Worm (Caenorhabditis elegans) whole organism, young adult: ENCODE results near the gene F25B5.5.

Source experiments
- B0019.2 ChIP-seq: fragments of 200-800 bp; sonication (Bioruptor generic); conservative IDR thresholded peaks from 2 replicates; pipeline ENCODE4 v1.3.6; 2022; ENCODE audit warnings: missing genetic modification reagents, missing genetic modification characterization, missing compliant biosample characterization
- B0336.3 ChIP-seq: fragments of 200-800 bp; sonication (Bioruptor generic); IDR thresholded peaks from 2 replicates; pipeline ENCODE4 v1.3.6; 2022; ENCODE audit warnings: missing genetic modification characterization, missing compliant biosample characterization
- D2030.7 ChIP-seq: fragments of 200-800 bp; sonication (Bioruptor generic); IDR thresholded peaks from 2 replicates; pipeline ENCODE4 v1.3.6; 2022; ENCODE audit warnings: missing genetic modification reagents, missing genetic modification characterization, missing compliant biosample characterization
- F10E7.11 ChIP-seq: sonication (generic microtip); optimal IDR thresholded peaks from 2 replicates; lab custom pipeline; 2017; ENCODE audit warnings: mild to moderate bottlenecking, missing genetic modification characterization, moderate library complexity, missing compliant biosample characterization
- F22D6.2 ChIP-seq: sonication (generic microtip); optimal IDR thresholded peaks from 2 replicates; lab custom pipeline; 2016; ENCODE audit warnings: mild to moderate bottlenecking, missing genetic modification characterization, missing compliant biosample characterization
- F23B12.7 ChIP-seq: sonication (generic microtip); optimal IDR thresholded peaks from 2 replicates; lab custom pipeline; 2017; ENCODE audit warnings: missing genetic modification characterization, mild to moderate bottlenecking, missing compliant biosample characterization, antibody characterized with exemption, moderate library complexity; ENCODE audit not compliant: insufficient read depth
- F33H1.4 ChIP-seq: fragments of 200-800 bp; sonication (Bioruptor generic); IDR thresholded peaks from 2 replicates; pipeline ENCODE4 v1.3.6; 2022; ENCODE audit warnings: missing genetic modification reagents, missing genetic modification characterization, missing compliant biosample characterization
- F55B11.4 ChIP-seq: sonication (generic microtip); optimal IDR thresholded peaks from 2 replicates; lab custom pipeline; 2016; ENCODE audit warnings: missing compliant biosample characterization, missing genetic modification characterization, borderline replicate concordance; ENCODE audit not compliant: insufficient read depth
- F57A8.1 ChIP-seq: fragments of 200-800 bp; sonication (Bioruptor generic); optimal IDR thresholded peaks from 2 replicates; lab custom pipeline; 2018; ENCODE audit warnings: mild to moderate bottlenecking, missing genetic modification characterization, moderate library complexity, missing compliant biosample characterization
- F57C9.4 ChIP-seq: sonication (generic microtip); optimal IDR thresholded peaks from 2 replicates; lab custom pipeline; 2017; ENCODE audit warnings: mild to moderate bottlenecking, missing genetic modification characterization, missing compliant biosample characterization
- K12H6.12 ChIP-seq: fragments of 200-800 bp; sonication (Bioruptor generic); optimal IDR thresholded peaks from 2 replicates; lab custom pipeline; 2018; ENCODE audit warnings: mild to moderate bottlenecking, missing genetic modification characterization, missing compliant biosample characterization
- ZK185.1 ChIP-seq: sonication (generic microtip); optimal IDR thresholded peaks from 2 replicates; lab custom pipeline; 2016; ENCODE audit warnings: mild to moderate bottlenecking, missing genetic modification characterization, missing compliant biosample characterization; ENCODE audit not compliant: poor library complexity, severe bottlenecking
- ama-1 ChIP-seq, 3 experiments: fragments of 150-350 bp in 1 of 3; sonication (generic microtip) in 2 of 3; optimal IDR thresholded peaks; 2 replicates each; lab custom pipeline; 2014 to 2018; ENCODE audit warnings: missing biosample characterization in 2 of 3, missing genetic modification characterization in 2 of 3, missing genetic modification reagents in 2 of 3
- cebp-1 ChIP-seq, 2 experiments: fragments of 200-800 bp in 1 of 2; sonication (Bioruptor generic) in 1 of 2; sonication (generic microtip) in 1 of 2; IDR thresholded peaks in 1 of 2; optimal IDR thresholded peaks in 1 of 2; 2 replicates each; pipeline versions ENCODE4 v1.3.6 to Lab custom; 2017 to 2022; ENCODE audit warnings: missing compliant biosample characterization in 2 of 2, missing genetic modification characterization in 2 of 2, mild to moderate bottlenecking in 1 of 2, missing genetic modification reagents in 1 of 2, moderate library complexity in 1 of 2
- ceh-100 ChIP-seq: fragments of 200-800 bp; sonication (Bioruptor generic); IDR thresholded peaks from 2 replicates; pipeline ENCODE4 v1.3.6; 2022; ENCODE audit warnings: missing genetic modification reagents, missing genetic modification characterization, missing compliant biosample characterization
- ceh-27 ChIP-seq: fragments of 200-800 bp; sonication (Bioruptor generic); optimal IDR thresholded peaks from 2 replicates; lab custom pipeline; 2018; ENCODE audit warnings: mild to moderate bottlenecking, missing genetic modification characterization, moderate library complexity, missing compliant biosample characterization
- ceh-58 ChIP-seq: fragments of 200-800 bp; sonication (Bioruptor generic); IDR thresholded peaks from 2 replicates; pipeline ENCODE4 v1.3.6; 2022; ENCODE audit warnings: missing genetic modification characterization, missing compliant biosample characterization
- ceh-79 ChIP-seq: sonication (generic microtip); optimal IDR thresholded peaks from 2 replicates; lab custom pipeline; 2017; ENCODE audit warnings: mild to moderate bottlenecking, missing genetic modification characterization, missing compliant biosample characterization
- egl-18 ChIP-seq: fragments of 200-800 bp; sonication (Bioruptor generic); IDR thresholded peaks from 2 replicates; pipeline ENCODE4 v1.3.6; 2022; ENCODE audit warnings: missing genetic modification reagents, missing genetic modification characterization, missing compliant biosample characterization
- ekl-4 ChIP-seq: fragments of 200-800 bp; sonication (Bioruptor generic); IDR thresholded peaks from 2 replicates; pipeline ENCODE4 v1.3.6; 2022; ENCODE audit warnings: missing genetic modification reagents, missing genetic modification characterization, missing compliant biosample characterization
- ets-4 ChIP-seq: fragments of 200-800 bp; sonication (Bioruptor generic); optimal IDR thresholded peaks from 2 replicates; lab custom pipeline; 2018; ENCODE audit warnings: mild to moderate bottlenecking, missing genetic modification characterization, missing compliant biosample characterization
- fkh-3 ChIP-seq: sonication (generic microtip); optimal IDR thresholded peaks from 2 replicates; lab custom pipeline; 2016; ENCODE audit warnings: mild to moderate bottlenecking, missing genetic modification characterization, missing compliant biosample characterization
- him-1 ChIP-seq: sonication (generic microtip); optimal IDR thresholded peaks from 2 replicates; lab custom pipeline; 2016; ENCODE audit warnings: missing genotype, missing genetic modification reagents, missing genetic modification characterization, missing compliant biosample characterization
- hmg-1.2 ChIP-seq: fragments of 200-800 bp; sonication (Bioruptor generic); IDR thresholded peaks from 2 replicates; pipeline ENCODE4 v1.3.6; 2022; ENCODE audit warnings: missing genetic modification reagents, missing genetic modification characterization, missing compliant biosample characterization
- let-607 ChIP-seq, 2 experiments: fragments of 200-800 bp in 1 of 2; sonication (Bioruptor generic) in 1 of 2; sonication (generic microtip) in 1 of 2; optimal IDR thresholded peaks; 2 replicates each; lab custom pipeline; 2016 to 2018; ENCODE audit warnings: mild to moderate bottlenecking in 2 of 2, missing compliant biosample characterization in 2 of 2, missing genetic modification characterization in 2 of 2, moderate library complexity in 2 of 2, missing genotype in 1 of 2
- lin-35 ChIP-seq, 3 experiments: fragments of 150-350 bp in 2 of 3; sonication (generic microtip) in 1 of 3; optimal IDR thresholded peaks; 2 replicates each; lab custom pipeline; 2014 to 2018; ENCODE audit warnings: missing biosample characterization in 3 of 3, missing genetic modification characterization in 3 of 3, missing genetic modification reagents in 3 of 3
- lsl-1 ChIP-seq: fragments of 200-800 bp; sonication (Bioruptor generic); optimal IDR thresholded peaks from 2 replicates; lab custom pipeline; 2018; ENCODE audit warnings: mild to moderate bottlenecking, missing genetic modification characterization, moderate library complexity, missing compliant biosample characterization
- lsy-27 ChIP-seq: sonication (generic microtip); optimal IDR thresholded peaks from 2 replicates; lab custom pipeline; 2017; ENCODE audit warnings: missing genetic modification characterization, mild to moderate bottlenecking, missing compliant biosample characterization, antibody characterized with exemption, missing genotype, borderline replicate concordance; ENCODE audit not compliant: insufficient read depth
- madf-10 ChIP-seq: sonication (generic microtip); optimal IDR thresholded peaks from 2 replicates; lab custom pipeline; 2016; ENCODE audit warnings: mild to moderate bottlenecking, missing genetic modification characterization, missing compliant biosample characterization
- madf-8 ChIP-seq: fragments of 200-800 bp; sonication (Bioruptor generic); conservative IDR thresholded peaks from 2 replicates; pipeline ENCODE4 v1.3.6; 2022; ENCODE audit warnings: missing genetic modification reagents, missing genetic modification characterization, missing compliant biosample characterization
- mxl-1 ChIP-seq: sonication (generic microtip); optimal IDR thresholded peaks from 2 replicates; lab custom pipeline; 2016; ENCODE audit warnings: missing genetic modification characterization, missing compliant biosample characterization
- nhr-27 ChIP-seq: fragments of 200-800 bp; sonication (Bioruptor generic); optimal IDR thresholded peaks from 2 replicates; lab custom pipeline; 2018; ENCODE audit warnings: mild to moderate bottlenecking, missing genetic modification characterization, moderate library complexity, missing compliant biosample characterization
- pha-4 ChIP-seq: fragments of 150-350 bp; sonication (generic microtip); optimal IDR thresholded peaks from 2 replicates; lab custom pipeline; 2014; ENCODE audit warnings: missing biosample characterization, missing genetic modification reagents, missing genetic modification characterization
- repo-1 ChIP-seq: sonication (generic microtip); optimal IDR thresholded peaks from 2 replicates; lab custom pipeline; 2017; ENCODE audit warnings: mild to moderate bottlenecking, missing genetic modification characterization, missing compliant biosample characterization
- unc-62 ChIP-seq: fragments of 150-350 bp; optimal IDR thresholded peaks from 2 replicates; lab custom pipeline; 2014; ENCODE audit warnings: missing biosample characterization, missing genetic modification reagents, missing genetic modification characterization
- ztf-28 ChIP-seq: fragments of 200-800 bp; sonication (Bioruptor generic); IDR thresholded peaks from 2 replicates; pipeline ENCODE4 v1.3.6; 2022; ENCODE audit warnings: missing genetic modification reagents, missing genetic modification characterization, missing compliant biosample characterization
- ztf-6 ChIP-seq: fragments of 200-800 bp; sonication (Bioruptor generic); IDR thresholded peaks from 2 replicates; pipeline ENCODE4 v1.3.6; 2022; ENCODE audit warnings: missing genetic modification reagents, missing genetic modification characterization, missing compliant biosample characterization

Gene F25B5.5

ce11 chrIII:5934138-5934658 lies 11.7 kb downstream of the F25B5.5 start:
- TF ChIP-seq K12H6.12 (tag; lab: Kevin White, UChicago) (no peak), ceh-27 (GFP tag; lab: Kevin White, UChicago) (no peak), F57C9.4 (tag; lab: Kevin White, UChicago) (no peak), ceh-79 (tag; lab: Kevin White, UChicago) (no peak), F57A8.1 (GFP tag; lab: Kevin White, UChicago) (no peak)

- TF ChIP-seq lsy-27 (tag; lab: Kevin White, UChicago) (no peak), ets-4 (GFP tag; lab: Kevin White, UChicago) (no peak), nhr-27 (tag; lab: Kevin White, UChicago) (no peak), ztf-28 (GFP tag; lab: Robert Waterston, UW) (no peak), madf-8 (GFP tag; lab: Robert Waterston, UW) (no peak), D2030.7 (no peak), madf-10 (tag; lab: Kevin White, UChicago) (no peak), unc-62 (no peak), F22D6.2 (tag; lab: Kevin White, UChicago) (no peak), fkh-3 (tag; lab: Kevin White, UChicago) (no peak), ama-1 (optimal IDR thresholded peaks at IDR 0.05; lab: Kevin White, UChicago) (no peak), ama-1 (GFP tag; optimal IDR thresholded peaks at IDR 0.05; lab: Kevin White, UChicago) (no peak), F10E7.11 (no peak), egl-18 (GFP tag; lab: Robert Waterston, UW) (no peak)
- TF ChIP-seq, all 124 proteins: peak for 0
These were observed 13.1 kb downstream of the F25B5.5 start, which contains the start of gene zmp-1 for ce11 chrIII:5932853-5933252. Gene zmp-1 (minus strand): TSS chrIII:5932953.

- TF ChIP-seq mxl-1 (tag; lab: Kevin White, UChicago) (no peak), nhr-27 (tag; lab: Kevin White, UChicago) (no peak), ceh-79 (tag; lab: Kevin White, UChicago) (no peak)
These were observed 14.4 kb downstream of the F25B5.5 start, which contains the start of gene EGAP1.5 for ce11 chrIII:5931433-5931994. Gene EGAP1.5 (plus strand): TSS chrIII:5931721.

ce11 chrIII:5930659-5931058 lies 15.3 kb downstream of the F25B5.5 start:
- TF ChIP-seq fkh-3 (tag; lab: Kevin White, UChicago) (no peak), lsy-27 (tag; lab: Kevin White, UChicago) (no peak), ceh-58 (GFP tag; lab: Robert Waterston, UW) (no peak), hmg-1.2 (no peak), F55B11.4 (no peak), B0336.3 (GFP tag; lab: Robert Waterston, UW) (no peak), F23B12.7 (tag; lab: Kevin White, UChicago) (no peak), ztf-6 (GFP tag; lab: Robert Waterston, UW) (no peak), F22D6.2 (tag; lab: Kevin White, UChicago) (no peak)

- TF ChIP-seq F57A8.1 (GFP tag; lab: Kevin White, UChicago) (no peak), F10E7.11 (no peak), ekl-4 (GFP tag; lab: Robert Waterston, UW) (no peak), repo-1 (tag; lab: Kevin White, UChicago) (no peak), D2030.7 (0 out of 2 replicates have a peak, but pooled peaks have one; percentile 19), lsl-1 (GFP tag; lab: Kevin White, UChicago) (peak; percentile 24), madf-8 (GFP tag; lab: Robert Waterston, UW) (0 out of 2 replicates have a peak, but pooled peaks have one; percentile 13), hmg-1.2 (peak; percentile 94), cebp-1 (GFP tag; IDR thresholded peaks at IDR 0.05; lab: Robert Waterston, UW) (peak; percentile 79), cebp-1 (tag; optimal IDR thresholded peaks at IDR 0.05; lab: Kevin White, UChicago) (peak; percentile 96), F33H1.4 (GFP tag; lab: Robert Waterston, UW) (peak; percentile 32; the same call in 1 of the 2 replicates), pha-4 (tag; lab: Kevin White, UChicago) (no peak), B0019.2 (GFP tag; lab: Robert Waterston, UW) (no peak), let-607 (tag; optimal IDR thresholded peaks at IDR 0.05; lab: Kevin White, UChicago) (no peak), him-1 (tag; lab: Kevin White, UChicago) (no peak), ZK185.1 (tag; lab: Kevin White, UChicago) (peak; percentile 19), ceh-100 (GFP tag; lab: Robert Waterston, UW) (no peak), lin-35 (GFP tag; optimal IDR thresholded peaks at IDR 0.05; lab: Kevin White, UChicago) (peak in 1 of 3 experiments; percentile 6)
These were observed 20.2 kb downstream of the F25B5.5 start, which contains the start of the genes dnc-2 and bcl-7 for ce11 chrIII:5925724-5926123. Gene dnc-2 (minus strand): TSS chrIII:5925756. Gene bcl-7 (plus strand): TSS chrIII:5926086.
